Fruit fly (Drosophila melanogaster) whole organism, embryonic: ENCODE data around the gene nAChRalpha6.

Experiments
- BtbVII ChIP-seq: fragments of 200-800 bp; sonication (Bioruptor generic); optimal IDR thresholded peaks from 3 replicates; lab custom pipeline; 2017; ENCODE audit warnings: missing biosample characterization, mild to moderate bottlenecking, missing genetic modification characterization
- Bteb2 ChIP-seq: fragments of 200-800 bp; sonication (Bioruptor generic); optimal IDR thresholded peaks from 2 replicates; lab custom pipeline; 2016; ENCODE audit warnings: missing biosample characterization, missing genetic modification characterization
- CG1024 ChIP-seq: fragments of 200-800 bp; sonication (Bioruptor generic); IDR thresholded peaks from 2 replicates; pipeline ENCODE4 v1.3.6; 2022; ENCODE audit warnings: missing biosample characterization, missing genetic modification characterization
- CG10543 ChIP-seq: fragments of 200-800 bp; sonication (Bioruptor generic); optimal IDR thresholded peaks from 3 replicates; lab custom pipeline; 2017; ENCODE audit warnings: missing biosample characterization, mild to moderate bottlenecking, missing genetic modification characterization, moderate library complexity
- CG11560 ChIP-seq: fragments of 200-800 bp; sonication (Bioruptor generic); IDR thresholded peaks from 3 replicates; pipeline ENCODE4 v1.3.6; 2022; ENCODE audit warnings: missing biosample characterization, missing genetic modification characterization
- CG14965 ChIP-seq: fragments of 200-800 bp; sonication (Bioruptor generic); optimal IDR thresholded peaks from 2 replicates; lab custom pipeline; 2016; ENCODE audit warnings: missing biosample characterization, missing genetic modification characterization, borderline replicate concordance
- CG15479 ChIP-seq: fragments of 200-800 bp; sonication (Bioruptor generic); optimal IDR thresholded peaks from 3 replicates; lab custom pipeline; 2019; ENCODE audit warnings: missing biosample characterization, mild to moderate bottlenecking, missing genetic modification characterization, moderate library complexity
- CG16863 ChIP-seq: fragments of 200-800 bp; sonication (Bioruptor generic); optimal IDR thresholded peaks from 3 replicates; lab custom pipeline; 2016; ENCODE audit warnings: missing biosample characterization, missing genetic modification characterization
- CG17359 ChIP-seq: fragments of 200-800 bp; sonication (Bioruptor generic); optimal IDR thresholded peaks from 3 replicates; lab custom pipeline; 2018; ENCODE audit warnings: missing biosample characterization, mild to moderate bottlenecking, missing genetic modification characterization, moderate library complexity
- CG18764 ChIP-seq: fragments of 200-800 bp; sonication (Bioruptor generic); optimal IDR thresholded peaks from 3 replicates; lab custom pipeline; 2016; ENCODE audit warnings: missing biosample characterization, missing genetic modification characterization
- CG2678 ChIP-seq: fragments of 200-800 bp; sonication (Bioruptor generic); optimal IDR thresholded peaks from 3 replicates; lab custom pipeline; 2019; ENCODE audit warnings: missing biosample characterization, mild to moderate bottlenecking, missing genetic modification characterization, moderate library complexity
- CG3163 ChIP-seq: fragments of 200-800 bp; sonication (Bioruptor generic); optimal IDR thresholded peaks from 3 replicates; lab custom pipeline; 2016; ENCODE audit warnings: missing biosample characterization, missing genetic modification characterization
- CG6813 ChIP-seq: fragments of 200-800 bp; sonication (Bioruptor generic); optimal IDR thresholded peaks from 2 replicates; lab custom pipeline; 2017; ENCODE audit warnings: missing biosample characterization, missing genetic modification characterization, mild to moderate bottlenecking, moderate library complexity, missing genetic modification reagents
- CG7357 ChIP-seq: fragments of 200-800 bp; sonication (Bioruptor generic); IDR thresholded peaks from 3 replicates; pipeline ENCODE4 v1.3.6; 2022; ENCODE audit warnings: missing biosample characterization, missing genetic modification characterization
- CG7786 ChIP-seq: fragments of 200-800 bp; sonication (Bioruptor generic); optimal IDR thresholded peaks from 2 replicates; lab custom pipeline; 2016; ENCODE audit warnings: missing biosample characterization, missing genetic modification characterization
- CG9609 ChIP-seq: fragments of 200-800 bp; sonication (Bioruptor generic); optimal IDR thresholded peaks from 3 replicates; lab custom pipeline; 2016; ENCODE audit warnings: missing biosample characterization, missing genetic modification characterization
- Camta ChIP-seq: fragments of 200-800 bp; sonication (Bioruptor generic); optimal IDR thresholded peaks from 2 replicates; lab custom pipeline; 2016; ENCODE audit warnings: missing biosample characterization, missing genetic modification characterization
- NK7.1 ChIP-seq: fragments of 200-800 bp; sonication (Bioruptor generic); optimal IDR thresholded peaks from 3 replicates; lab custom pipeline; 2016; ENCODE audit warnings: missing biosample characterization, missing genetic modification characterization
- Nf-YB ChIP-seq: fragments of 200-800 bp; sonication (Bioruptor generic); optimal IDR thresholded peaks from 3 replicates; lab custom pipeline; 2019; ENCODE audit warnings: missing biosample characterization, mild to moderate bottlenecking, missing genetic modification characterization, moderate library complexity
- Opbp ChIP-seq: fragments of 200-800 bp; sonication (Bioruptor generic); IDR thresholded peaks from 3 replicates; pipeline ENCODE4 v1.3.6; 2022; ENCODE audit warnings: missing biosample characterization, missing genetic modification characterization; ENCODE audit not compliant: partially characterized antibody
- Spps ChIP-seq: fragments of 200-800 bp; sonication (Bioruptor generic); optimal IDR thresholded peaks from 2 replicates; lab custom pipeline; 2018; ENCODE audit warnings: missing biosample characterization, mild to moderate bottlenecking, missing genetic modification characterization
- Xrp1 ChIP-seq: fragments of 200-800 bp; sonication (Bioruptor generic); IDR thresholded peaks from 2 replicates; pipeline ENCODE4 v1.3.6; 2022; ENCODE audit warnings: missing biosample characterization, missing genetic modification characterization
- ac ChIP-seq: fragments of 200-800 bp; sonication (Bioruptor generic); optimal IDR thresholded peaks from 3 replicates; lab custom pipeline; 2017; ENCODE audit warnings: missing biosample characterization, mild to moderate bottlenecking, missing genetic modification characterization
- bcd ChIP-seq: fragments of 200-800 bp; sonication (Bioruptor generic); optimal IDR thresholded peaks from 2 replicates; lab custom pipeline; 2017; ENCODE audit warnings: missing biosample characterization, mild to moderate bottlenecking, missing genetic modification characterization
- bsh ChIP-seq, 2 experiments: fragments of 200-800 bp; sonication (Bioruptor generic); optimal IDR thresholded peaks; 2 replicates each; lab custom pipeline; 2017 to 2018; ENCODE audit warnings: mild to moderate bottlenecking in 2 of 2, missing biosample characterization in 2 of 2, missing genetic modification characterization in 2 of 2, moderate library complexity in 1 of 2
- chinmo ChIP-seq: fragments of 200-800 bp; sonication (Bioruptor generic); IDR thresholded peaks from 4 replicates; pipeline ENCODE4 v1.3.6; 2022; ENCODE audit warnings: missing biosample characterization, missing genetic modification characterization; ENCODE audit not compliant: partially characterized antibody
- danr ChIP-seq: fragments of 200-800 bp; sonication (Bioruptor generic); IDR thresholded peaks from 2 replicates; pipeline ENCODE4 v1.3.6; 2022; ENCODE audit warnings: missing biosample characterization, missing genetic modification characterization
- dimm ChIP-seq: fragments of 200-800 bp; sonication (Bioruptor generic); IDR thresholded peaks from 2 replicates; pipeline ENCODE4 v1.3.6; 2022; ENCODE audit warnings: missing biosample characterization, missing genetic modification characterization
- disco-r ChIP-seq: fragments of 200-800 bp; sonication (Bioruptor generic); optimal IDR thresholded peaks from 2 replicates; lab custom pipeline; 2016; ENCODE audit warnings: missing biosample characterization, missing genetic modification characterization
- emc ChIP-seq: fragments of 200-800 bp; sonication (Bioruptor generic); optimal IDR thresholded peaks from 2 replicates; lab custom pipeline; 2016; ENCODE audit warnings: missing biosample characterization, missing genetic modification characterization
- eve ChIP-seq, 2 experiments: fragments of >200 bp; optimal IDR thresholded peaks; 2 replicates each; lab custom pipeline; 2017; ENCODE audit warnings: missing biosample characterization in 2 of 2, missing genetic modification characterization in 2 of 2
- gcm ChIP-seq: fragments of 200-800 bp; sonication (Bioruptor generic); optimal IDR thresholded peaks from 2 replicates; lab custom pipeline; 2019; ENCODE audit warnings: missing biosample characterization, mild to moderate bottlenecking, missing genetic modification characterization, moderate library complexity
- lab ChIP-seq: fragments of 200-800 bp; sonication (Bioruptor generic); optimal IDR thresholded peaks from 3 replicates; lab custom pipeline; 2017; ENCODE audit warnings: missing biosample characterization, missing genetic modification characterization, mild to moderate bottlenecking, moderate library complexity, missing genetic modification reagents
- lbe ChIP-seq: fragments of 200-800 bp; sonication (Bioruptor generic); optimal IDR thresholded peaks from 2 replicates; lab custom pipeline; 2016; ENCODE audit warnings: missing biosample characterization, mild to moderate bottlenecking, missing genetic modification characterization
- lilli ChIP-seq: fragments of 200-800 bp; sonication (Bioruptor generic); optimal IDR thresholded peaks from 3 replicates; lab custom pipeline; 2016; ENCODE audit warnings: missing biosample characterization, missing genetic modification characterization
- mam ChIP-seq: fragments of 200-800 bp; sonication (Bioruptor generic); optimal IDR thresholded peaks from 3 replicates; lab custom pipeline; 2016; ENCODE audit warnings: missing biosample characterization, missing genetic modification characterization
- nau ChIP-seq: fragments of 200-800 bp; sonication (Bioruptor generic); optimal IDR thresholded peaks from 3 replicates; lab custom pipeline; 2017; ENCODE audit warnings: missing biosample characterization, mild to moderate bottlenecking, missing genetic modification characterization, missing genetic modification reagents
- odd ChIP-seq: fragments of 200-800 bp; sonication (Bioruptor generic); optimal IDR thresholded peaks from 2 replicates; lab custom pipeline; 2017; ENCODE audit warnings: missing biosample characterization, mild to moderate bottlenecking, missing genetic modification characterization
- otp ChIP-seq: fragments of 200-800 bp; sonication (Bioruptor generic); IDR thresholded peaks from 3 replicates; pipeline ENCODE4, ENCODE4 v1.3.6; 2022; ENCODE audit warnings: missing biosample characterization, missing genetic modification characterization
- rib ChIP-seq: fragments of 200-800 bp; sonication (Bioruptor generic); IDR thresholded peaks from 2 replicates; pipeline ENCODE4 v1.3.6; 2022; ENCODE audit warnings: missing biosample characterization, missing genetic modification characterization
- sc ChIP-seq, 3 experiments: fragments of >200 bp in 2 of 3; fragments of 200-800 bp in 1 of 3; sonication (Bioruptor generic) in 1 of 3; optimal IDR thresholded peaks; 2 replicates in 2 of 3; 3 replicates in 1 of 3; lab custom pipeline; 2017; ENCODE audit warnings: mild to moderate bottlenecking in 1 of 3, missing biosample characterization in 1 of 3, missing genetic modification characterization in 1 of 3, missing genetic modification reagents in 1 of 3
- schlank ChIP-seq: fragments of 200-800 bp; sonication (Bioruptor generic); optimal IDR thresholded peaks from 2 replicates; lab custom pipeline; 2018; ENCODE audit warnings: missing biosample characterization, mild to moderate bottlenecking, missing genetic modification characterization
- sd ChIP-seq: fragments of 200-800 bp; sonication (Bioruptor generic); optimal IDR thresholded peaks from 3 replicates; lab custom pipeline; 2018; ENCODE audit warnings: missing biosample characterization, mild to moderate bottlenecking, missing genetic modification characterization, moderate library complexity
- tll ChIP-seq, 2 experiments: fragments of 200-800 bp in 1 of 2; fragments of >200 bp in 1 of 2; sonication (Bioruptor generic) in 1 of 2; optimal IDR thresholded peaks; 2 replicates each; lab custom pipeline; 2017 to 2019; ENCODE audit warnings: missing biosample characterization in 2 of 2, missing genetic modification characterization in 2 of 2, mild to moderate bottlenecking in 1 of 2, moderate library complexity in 1 of 2
- tna ChIP-seq: fragments of 200-800 bp; sonication (Bioruptor generic); IDR thresholded peaks from 2 replicates; pipeline ENCODE4 v1.3.6; 2022; ENCODE audit warnings: missing biosample characterization, missing genetic modification characterization; ENCODE audit not compliant: partially characterized antibody
- vfl ChIP-seq: fragments of 200-800 bp; sonication (Bioruptor generic); optimal IDR thresholded peaks from 2 replicates; lab custom pipeline; 2016; ENCODE audit warnings: missing biosample characterization, missing genetic modification characterization
- yki ChIP-seq: fragments of >200 bp; optimal IDR thresholded peaks from 3 replicates; lab custom pipeline; 2018

Gene nAChRalpha6

DNA sequence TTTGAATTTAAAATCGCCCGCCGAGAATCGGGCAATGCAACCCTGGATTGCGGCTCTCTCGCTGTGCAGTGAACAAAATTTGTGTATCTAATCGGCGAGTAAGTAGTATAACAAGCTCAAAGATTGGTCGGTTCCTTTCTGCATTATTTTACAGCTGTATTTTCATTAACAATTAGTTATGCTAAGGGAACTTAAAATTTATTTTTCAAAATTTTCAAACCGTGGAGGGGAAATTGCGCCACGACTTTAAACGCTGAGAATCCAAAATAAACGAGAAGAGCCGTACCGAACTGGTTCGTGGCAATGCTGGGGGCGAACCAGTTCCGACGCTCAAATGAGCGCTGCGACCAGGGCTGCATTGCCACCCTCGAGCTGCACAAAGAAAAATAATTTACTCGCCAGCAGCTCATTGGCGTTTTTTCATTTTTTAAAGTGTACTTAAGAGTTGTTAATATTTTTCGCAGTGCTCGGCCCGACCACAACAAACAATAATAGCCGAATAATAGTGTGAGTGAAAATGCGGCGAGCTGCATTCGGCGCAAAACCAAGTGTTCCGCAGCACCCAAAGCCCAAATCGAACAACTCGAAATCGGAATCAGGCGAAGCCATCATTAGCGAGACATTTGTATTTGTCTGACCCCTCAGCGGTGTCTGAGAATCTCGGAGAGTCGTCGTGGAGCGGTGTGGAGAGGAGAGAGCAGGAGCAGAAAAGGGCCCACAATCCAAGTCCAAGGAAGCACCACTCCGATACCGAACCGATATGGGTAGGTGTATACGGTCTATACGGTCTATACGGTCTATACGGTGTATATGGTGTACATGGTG lies 127.8 kb downstream of the nAChRalpha6 start, which contains the start of gene zf30C (continued):
- TF ChIP-seq odd (GFP tag; lab: Kevin White, UChicago): peak; percentile 18
- TF ChIP-seq CG16863 (GFP tag; lab: Kevin White, UChicago): peak; percentile 84
- TF ChIP-seq BtbVII (GFP tag; lab: Kevin White, UChicago): peak; percentile 57
- TF ChIP-seq bsh (GFP tag; optimal IDR thresholded peaks at IDR 0.05; lab: Kevin White, UChicago): peak; percentile 7 to 77
- TF ChIP-seq yki (lab: Kevin White, UChicago): no peak
- TF ChIP-seq ac (GFP tag; lab: Kevin White, UChicago): no peak
- TF ChIP-seq bcd (GFP tag; lab: Kevin White, UChicago): peak; percentile 82
- TF ChIP-seq danr (GFP tag; lab: Robert Waterston, UW): peak; percentile 60; the same call in 1 of the 2 replicates
- peak; percentile 75 for TF ChIP-seq Opbp (GFP tag; lab: Robert Waterston, UW)
- TF ChIP-seq mam (GFP tag; lab: Kevin White, UChicago): peak; percentile 97
- TF ChIP-seq CG11560: peak; percentile 54; the same call in 1 of the 3 replicates
- peak; percentile 79 for TF ChIP-seq CG3163 (GFP tag; lab: Kevin White, UChicago)
- peak; percentile 33 for TF ChIP-seq Nf-YB (GFP tag; lab: Kevin White, UChicago)
- peak; percentile 30; the same call in 1 of the 2 replicates for TF ChIP-seq dimm (GFP tag; lab: Robert Waterston, UW)
- peak; percentile 31 for TF ChIP-seq CG14965 (GFP tag; lab: Kevin White, UChicago)
- TF ChIP-seq CG2678 (tag; lab: Kevin White, UChicago): peak; percentile 77
- TF ChIP-seq CG7786 (GFP tag; lab: Kevin White, UChicago): peak; percentile 95
- TF ChIP-seq CG10543 (GFP tag; lab: Kevin White, UChicago): peak; percentile 83
- TF ChIP-seq rib: peak; percentile 47
- TF ChIP-seq tna (GFP tag; lab: Robert Waterston, UW): no peak
- peak; percentile 73 for TF ChIP-seq lbe (GFP tag; lab: Kevin White, UChicago)
- peak; percentile 85 for TF ChIP-seq Bteb2 (GFP tag; lab: Kevin White, UChicago)
- peak; percentile 76 for TF ChIP-seq CG17359 (tag; lab: Kevin White, UChicago)
- TF ChIP-seq CG15479 (GFP tag; lab: Kevin White, UChicago): no peak
- peak; percentile 94 for TF ChIP-seq CG9609 (GFP tag; lab: Kevin White, UChicago)
- TF ChIP-seq Camta (GFP tag; lab: Kevin White, UChicago): peak; percentile 84
- TF ChIP-seq CG18764 (GFP tag; lab: Kevin White, UChicago): peak; percentile 78
- 0 out of 4 replicates have a peak, but pooled peaks have one; percentile 22 for TF ChIP-seq chinmo (GFP tag; lab: Robert Waterston, UW)
- TF ChIP-seq CG6813 (GFP tag; lab: Kevin White, UChicago): peak; percentile 77
- TF ChIP-seq vfl (GFP tag; lab: Kevin White, UChicago): peak; percentile 85
- TF ChIP-seq schlank (tag; lab: Kevin White, UChicago): peak; percentile 78
- no peak for TF ChIP-seq eve (GFP tag; optimal IDR thresholded peaks at IDR 0.05; lab: Kevin White, UChicago)
- TF ChIP-seq disco-r (GFP tag; lab: Kevin White, UChicago): peak; percentile 62
- TF ChIP-seq sd (tag; lab: Kevin White, UChicago): no peak
- peak; percentile 97 for TF ChIP-seq lilli
- peak; percentile 85 for TF ChIP-seq emc (GFP tag; lab: Kevin White, UChicago)
- TF ChIP-seq CG7357: peak; percentile 63; the same call in 1 of the 3 replicates
- TF ChIP-seq nau (GFP tag; lab: Kevin White, UChicago): no peak
- peak; percentile 85 for TF ChIP-seq NK7.1 (GFP tag; lab: Kevin White, UChicago)
- peak; percentile 5 for TF ChIP-seq Spps
- TF ChIP-seq lab (GFP tag; lab: Kevin White, UChicago): peak; percentile 85
- peak; percentile 26 for TF ChIP-seq gcm (GFP tag; lab: Kevin White, UChicago)
- TF ChIP-seq CG1024 (GFP tag; lab: Robert Waterston, UW): peak; percentile 82
- TF ChIP-seq otp (GFP tag; lab: Robert Waterston, UW): peak; percentile 84
- peak; percentile 76 for TF ChIP-seq Xrp1 (GFP tag; lab: Robert Waterston, UW)
- no peak for TF ChIP-seq sc (optimal IDR thresholded peaks at IDR 0.05; lab: Kevin White, UChicago)
- peak; percentile 6 for TF ChIP-seq sc (GFP tag; optimal IDR thresholded peaks at IDR 0.05; lab: Kevin White, UChicago)
- TF ChIP-seq tll (GFP tag; optimal IDR thresholded peaks at IDR 0.05; lab: Kevin White, UChicago): no peak
